Worm (Caenorhabditis elegans): Measurements from ENCODE around the gene mec-4.

Gene mec-4

DNA sequence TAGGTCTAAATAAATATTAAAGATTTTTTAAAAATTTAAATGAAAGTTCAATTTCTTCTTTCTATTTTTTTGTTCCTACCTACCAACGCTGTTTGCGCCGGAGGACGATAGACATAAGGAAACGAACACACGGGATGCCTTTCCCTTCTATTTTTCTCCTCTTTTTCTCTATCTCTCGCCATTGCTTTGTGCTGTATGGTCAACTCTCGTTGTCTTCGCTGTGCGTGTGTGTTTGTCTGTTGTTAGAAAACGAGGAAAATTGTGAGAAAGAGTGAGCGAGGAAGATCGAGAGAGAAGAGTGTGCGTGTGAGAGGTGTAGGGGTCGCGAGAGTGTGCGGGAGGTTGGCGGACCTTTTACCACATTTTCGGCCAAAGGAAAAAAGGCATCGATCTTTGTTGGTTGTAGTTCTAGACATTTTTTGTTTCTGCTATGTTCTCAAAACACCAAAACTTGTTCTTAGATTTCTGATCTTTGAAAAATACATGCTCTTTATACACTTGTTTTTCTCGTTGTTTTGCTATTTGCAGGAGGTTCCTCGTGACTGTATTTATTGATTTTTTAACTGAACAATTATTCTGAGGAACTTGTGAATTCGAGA, 7.8 kb downstream of the mec-4 start (continued):
- TF ChIP-seq fkh-6 (tag; optimal IDR thresholded peaks at IDR 0.05) (no peak), sox-4 (tag; optimal IDR thresholded peaks at IDR 0.05) (no peak), hlh-6 (tag; optimal IDR thresholded peaks at IDR 0.05) (no peak), fkh-10 (GFP tag; optimal IDR thresholded peaks at IDR 0.05) (no peak), pha-4 (tag; optimal IDR thresholded peaks at IDR 0.05) (no peak), C38D4.7 (GFP tag; optimal IDR thresholded peaks at IDR 0.05) (no peak), sdc-2 (tag; optimal IDR thresholded peaks at IDR 0.05) (peak; percentile 60), nhr-232 (tag; optimal IDR thresholded peaks at IDR 0.05) (no peak), lim-6 (tag; optimal IDR thresholded peaks at IDR 0.05) (no peak), rnt-1 (tag; optimal IDR thresholded peaks at IDR 0.05) (no peak), ceh-30 (tag; optimal IDR thresholded peaks at IDR 0.05) (no peak), ceh-18 (tag; optimal IDR thresholded peaks at IDR 0.05) (peak; percentile 39), C08G9.2 (tag; optimal IDR thresholded peaks at IDR 0.05) (no peak)

DNA sequence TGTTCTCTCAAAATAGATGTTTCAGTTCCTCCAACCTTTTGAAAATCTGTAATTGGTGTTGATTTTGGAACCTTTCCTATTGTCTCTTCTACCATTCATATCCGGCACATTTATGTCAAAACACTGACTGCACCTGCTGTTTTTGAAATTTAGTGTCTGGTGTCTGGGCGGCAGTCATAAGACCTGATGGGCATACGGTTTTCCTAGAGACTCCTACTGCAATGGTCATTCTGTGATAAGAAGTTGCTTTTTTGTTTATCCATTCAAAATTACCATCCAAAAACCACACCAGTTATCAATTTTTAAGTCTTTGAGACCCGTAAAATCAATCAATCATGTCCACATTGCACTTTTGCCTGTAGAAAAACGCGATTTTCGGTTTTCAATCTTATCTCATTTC, 8.3 kb downstream of the mec-4 start:
- no peak for TF ChIP-seq K09A11.1 (tag; optimal IDR thresholded peaks at IDR 0.05; ENCODE audit: insufficient read depth)
- no peak for TF ChIP-seq dmd-4 (tag; optimal IDR thresholded peaks at IDR 0.05; ENCODE audit: borderline replicate concordance)
- TF ChIP-seq npax-4 (tag; optimal IDR thresholded peaks at IDR 0.05), result no peak
- TF ChIP-seq unc-3 (GFP tag; conservative IDR thresholded peaks at IDR 0.05), result no peak
- no peak for TF ChIP-seq unc-3 (tag; optimal IDR thresholded peaks at IDR 0.05)
- no peak for TF ChIP-seq pag-3 (tag; optimal IDR thresholded peaks at IDR 0.05; ENCODE audit: borderline replicate concordance)
- TF ChIP-seq ceh-14 (tag; optimal IDR thresholded peaks at IDR 0.05), result no peak
- no peak for TF ChIP-seq madf-2 (tag; optimal IDR thresholded peaks at IDR 0.05)
- no peak for TF ChIP-seq ceh-48 (tag; optimal IDR thresholded peaks at IDR 0.05)
- no peak for TF ChIP-seq eyg-1 (tag; optimal IDR thresholded peaks at IDR 0.05)
- no peak for TF ChIP-seq elt-2 (tag; optimal IDR thresholded peaks at IDR 0.05)
- TF ChIP-seq ceh-6 (GFP tag; optimal IDR thresholded peaks at IDR 0.05), result no peak
- no peak for TF ChIP-seq ceh-45 (GFP tag; IDR thresholded peaks at IDR 0.05)
- TF ChIP-seq ttx-3 (tag; optimal IDR thresholded peaks at IDR 0.05), result no peak
- TF ChIP-seq hlh-13 (GFP tag; optimal IDR thresholded peaks at IDR 0.05), result no peak
- TF ChIP-seq hlh-8 (tag; optimal IDR thresholded peaks at IDR 0.05), result no peak
- TF ChIP-seq fkh-10 (GFP tag; optimal IDR thresholded peaks at IDR 0.05), result no peak
- TF ChIP-seq hlh-30 (tag; optimal IDR thresholded peaks at IDR 0.05; ENCODE audit: insufficient read depth), result no peak

DNA sequence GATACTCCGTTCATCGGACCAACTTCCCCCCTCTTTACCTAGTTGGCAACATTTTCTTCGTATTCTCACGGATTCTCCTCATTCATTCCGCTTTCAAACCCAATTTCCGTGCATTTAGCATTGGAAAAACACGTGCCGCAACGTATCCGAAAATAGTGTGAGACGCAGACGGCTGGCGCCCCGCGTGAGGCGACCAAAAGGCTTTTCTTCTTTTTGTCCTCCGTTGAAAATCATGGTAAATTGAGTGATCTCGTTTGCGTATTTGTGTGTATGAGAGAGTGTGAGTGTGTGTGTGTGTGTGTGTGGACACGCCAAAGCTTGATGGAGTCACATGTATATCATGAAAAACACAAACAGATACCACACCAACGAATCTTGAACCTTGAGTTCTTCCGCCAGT, 10.1 kb downstream of the mec-4 start:
- TF ChIP-seq ceh-9 (tag; optimal IDR thresholded peaks at IDR 0.05) (no peak), lin-11 (tag; optimal IDR thresholded peaks at IDR 0.05) (no peak), elt-4 (tag; optimal IDR thresholded peaks at IDR 0.05) (no peak), sox-2 (GFP tag; IDR thresholded peaks at IDR 0.05) (no peak), ceh-2 (tag; optimal IDR thresholded peaks at IDR 0.05) (no peak), ceh-24 (tag; optimal IDR thresholded peaks at IDR 0.05) (no peak), pag-3 (tag; optimal IDR thresholded peaks at IDR 0.05; ENCODE audit: borderline replicate concordance) (no peak), ref-2 (tag; optimal IDR thresholded peaks at IDR 0.05) (peak; percentile 41), eyg-1 (tag; optimal IDR thresholded peaks at IDR 0.05) (no peak), ceh-31 (tag; optimal IDR thresholded peaks at IDR 0.05) (peak; percentile 83), odd-2 (tag; optimal IDR thresholded peaks at IDR 0.05) (no peak), K09A11.1 (tag; optimal IDR thresholded peaks at IDR 0.05; ENCODE audit: insufficient read depth) (no peak), pat-9 (tag; optimal IDR thresholded peaks at IDR 0.05) (peak; percentile 6), unc-42 (tag; optimal IDR thresholded peaks at IDR 0.05) (peak; percentile 83), ceh-22 (tag; optimal IDR thresholded peaks at IDR 0.05) (no peak), ttx-3 (tag; optimal IDR thresholded peaks at IDR 0.05) (no peak), fkh-6 (tag; optimal IDR thresholded peaks at IDR 0.05) (no peak), ahr-1 (tag; optimal IDR thresholded peaks at IDR 0.05) (no peak), C08G9.2 (tag; optimal IDR thresholded peaks at IDR 0.05) (no peak), pha-2 (tag; optimal IDR thresholded peaks at IDR 0.05) (no peak), hlh-15 (tag; optimal IDR thresholded peaks at IDR 0.05) (no peak), pros-1 (tag; optimal IDR thresholded peaks at IDR 0.05) (no peak), ceh-14 (tag; optimal IDR thresholded peaks at IDR 0.05) (no peak), unc-55 (GFP tag; optimal IDR thresholded peaks at IDR 0.05) (no peak), C38D4.7 (GFP tag; optimal IDR thresholded peaks at IDR 0.05) (no peak), dve-1 (tag; optimal IDR thresholded peaks at IDR 0.05) (no peak), ceh-19 (GFP tag; optimal IDR thresholded peaks at IDR 0.05) (no peak), nhr-11 (tag; optimal IDR thresholded peaks at IDR 0.05) (no peak)
